Fruit fly (Drosophila melanogaster) whole organism, prepupa: ENCODE results near the gene Mtpalpha.

Experiments
- Blimp-1 ChIP-seq: fragments of 200-800 bp; sonication (Bioruptor generic); optimal IDR thresholded peaks from 3 replicates; lab custom pipeline; 2017; ENCODE audit warnings: missing biosample characterization, missing genetic modification characterization, mild to moderate bottlenecking, moderate library complexity, missing genetic modification reagents
- CG10631 ChIP-seq: fragments of 200-800 bp; sonication (Bioruptor generic); optimal IDR thresholded peaks from 2 replicates; lab custom pipeline; 2016; ENCODE audit warnings: missing biosample characterization, missing genetic modification characterization
- svp ChIP-seq: fragments of 200-800 bp; sonication (Bioruptor generic); peaks from one replicate; lab custom pipeline; 2016; ENCODE audit warnings: missing biosample characterization, missing genetic modification characterization

DNA sequence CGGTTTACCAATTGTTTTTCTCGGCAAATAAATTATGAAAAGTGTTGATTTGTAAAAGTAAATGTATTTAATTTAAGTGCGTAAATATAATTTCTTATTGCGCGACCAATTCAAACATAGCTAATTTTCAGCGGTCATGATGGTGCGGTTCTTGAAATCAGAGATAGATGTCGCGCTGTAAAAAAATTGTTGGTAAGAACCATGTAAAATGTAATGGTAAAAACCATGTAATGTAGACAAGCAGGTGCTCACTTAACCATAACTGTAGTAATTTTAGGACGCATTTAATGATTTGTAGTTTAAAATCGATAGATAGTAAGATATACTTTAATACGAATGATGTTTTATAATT is 36.1 kb upstream of the Mtpalpha start:
- TF ChIP-seq CG10631 (GFP tag; lab: Kevin White, UChicago) (no peak), svp (GFP tag; lab: Kevin White, UChicago) (no peak), Blimp-1 (GFP tag; lab: Kevin White, UChicago) (no peak)
